Worm (Caenorhabditis elegans): ENCODE data around the gene F20H11.1.

The F20H11.1 gene

DNA sequence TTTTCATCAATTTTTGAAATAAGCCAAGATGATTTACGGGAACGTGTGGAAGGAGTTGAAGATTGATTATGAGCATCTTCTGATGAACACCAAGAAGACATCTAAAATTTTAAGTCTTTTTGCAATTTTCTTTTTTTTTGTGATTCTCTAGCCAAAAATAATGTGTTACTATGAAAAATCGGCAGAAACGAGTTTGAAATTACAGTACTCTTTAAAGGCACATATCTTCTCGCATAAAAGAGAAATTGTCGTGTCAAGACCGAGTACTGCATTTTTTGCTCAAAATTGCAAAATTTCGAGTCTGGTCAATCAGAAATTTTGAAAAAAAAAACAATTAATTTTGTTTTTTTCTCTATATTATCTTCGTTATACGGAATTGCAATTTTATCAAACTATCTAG, at the start of gene F20H11.1:
Gene F20H11.1 (minus strand): TSS at position 101 of the 400 bp plus-strand sequence.
- TF ChIP-seq F33H1.4 (GFP tag; IDR thresholded peaks at IDR 0.05) (no peak), atf-7 (tag; optimal IDR thresholded peaks at IDR 0.05) (peak; percentile 25), egl-44 (GFP tag; IDR thresholded peaks at IDR 0.05) (no peak), madf-3 (GFP tag; IDR thresholded peaks at IDR 0.05) (no peak), Y53F4B.3 (GFP tag; IDR thresholded peaks at IDR 0.05) (no peak), ceh-58 (GFP tag; IDR thresholded peaks at IDR 0.05) (no peak)

DNA sequence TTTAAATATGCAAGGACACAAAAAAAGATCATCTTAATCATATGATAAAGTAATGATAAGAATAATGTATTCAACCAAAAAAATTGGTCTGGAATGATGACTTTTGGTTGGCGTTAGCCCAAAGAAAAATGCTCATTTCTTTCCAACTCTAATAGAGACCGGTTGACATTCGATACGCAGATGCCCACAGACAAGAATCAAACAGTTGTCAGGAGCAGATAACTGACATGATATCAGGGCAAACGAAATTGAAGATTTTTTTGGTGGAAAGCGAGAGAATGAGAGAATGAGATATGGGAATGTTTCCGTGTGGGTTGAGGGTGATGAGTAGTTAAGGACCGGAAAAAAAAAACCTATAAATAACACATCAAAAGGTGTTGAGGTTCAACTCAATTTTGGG, 47.1 kb upstream of the F20H11.1 start:
- TF ChIP-seq K12H6.12 (tag; optimal IDR thresholded peaks at IDR 0.05) (no peak), egl-18 (GFP tag; IDR thresholded peaks at IDR 0.05) (no peak), sea-2 (GFP tag; IDR thresholded peaks at IDR 0.05) (no peak), ceh-40 (GFP tag; IDR thresholded peaks at IDR 0.05) (no peak)

DNA sequence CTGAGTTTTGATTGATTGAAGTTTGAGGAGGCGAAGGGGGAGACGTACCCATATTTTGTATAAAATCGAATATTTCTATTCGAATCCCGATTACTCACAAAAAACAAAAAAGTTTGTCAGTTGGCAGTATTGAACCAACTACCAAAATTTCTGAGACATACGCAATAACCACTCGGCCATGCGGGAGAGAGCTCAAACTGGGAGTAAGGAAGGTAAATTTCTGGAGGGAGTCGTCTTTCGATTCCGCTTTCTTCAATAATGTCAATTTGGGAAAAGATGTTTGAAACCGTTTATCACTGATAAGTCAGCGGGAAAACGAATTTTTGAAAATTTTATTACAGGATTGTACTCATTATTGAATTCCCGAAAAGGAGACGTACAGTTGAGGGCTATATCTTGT, 36.8 kb upstream of the F20H11.1 start:
- TF ChIP-seq cebp-2 (GFP tag; IDR thresholded peaks at IDR 0.05) (0 out of 2 replicates have a peak, but pooled peaks have one; percentile 69), dox-1 (GFP tag; IDR thresholded peaks at IDR 0.05) (0 out of 2 replicates have a peak, but pooled peaks have one; percentile 19), lin-26 (GFP tag; IDR thresholded peaks at IDR 0.05) (peak; percentile 65; the same call in 1 of the 2 replicates), madf-6 (GFP tag; IDR thresholded peaks at IDR 0.05) (peak; percentile 37), ztf-25 (GFP tag; IDR thresholded peaks at IDR 0.05) (0 out of 2 replicates have a peak, but pooled peaks have one; percentile 14), ceh-100 (GFP tag; IDR thresholded peaks at IDR 0.05) (0 out of 2 replicates have a peak, but pooled peaks have one; percentile 17), hmg-1.2 (GFP tag; IDR thresholded peaks at IDR 0.05) (peak; percentile 20; the same call in 1 of the 2 replicates), mcd-1 (GFP tag; IDR thresholded peaks at IDR 0.05) (peak; percentile 32; the same call in 1 of the 2 replicates)

DNA sequence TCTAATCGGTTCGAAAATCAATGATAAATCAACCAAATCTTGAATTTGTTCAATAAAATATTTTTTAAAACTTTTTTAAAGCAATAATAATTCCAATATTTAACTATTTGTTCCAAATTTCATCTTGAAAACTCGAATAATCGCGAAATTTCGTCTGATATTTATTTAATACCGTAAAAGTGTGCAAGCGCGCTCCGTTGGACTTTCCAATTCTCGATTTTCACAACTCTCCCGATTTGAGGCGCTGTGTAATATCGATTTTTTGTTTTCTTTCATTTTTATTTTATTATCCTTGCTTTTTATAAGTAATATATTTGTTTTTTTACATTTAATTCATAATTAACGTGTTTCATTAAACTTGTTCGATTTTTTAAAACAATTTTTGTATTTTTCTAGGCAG, 35.9 kb upstream of the F20H11.1 start:
- peak; percentile 51; the same call in 1 of the 2 replicates for TF ChIP-seq mcd-1 (GFP tag; IDR thresholded peaks at IDR 0.05)

DNA sequence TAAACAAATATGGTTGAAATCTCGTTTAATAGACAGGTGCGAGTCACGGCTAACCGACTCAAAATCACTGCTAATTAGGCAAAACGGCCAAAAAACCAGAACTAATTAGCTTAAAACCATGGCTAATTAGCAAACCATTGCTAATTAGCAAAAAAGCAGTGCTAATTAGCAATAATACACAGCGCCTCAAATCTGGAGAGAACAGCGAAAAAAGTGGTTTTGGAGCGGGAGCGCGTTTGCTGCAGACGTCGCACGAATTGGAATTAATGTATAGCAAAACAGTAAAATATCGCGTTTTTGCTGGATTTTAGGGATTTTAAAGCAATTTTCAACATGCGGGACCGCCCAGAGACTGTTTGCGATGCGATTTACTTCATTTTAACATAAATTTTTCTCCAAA, 34.3 kb upstream of the F20H11.1 start:
- TF ChIP-seq dox-1 (GFP tag; IDR thresholded peaks at IDR 0.05) (peak; percentile 60), ztf-28 (GFP tag; IDR thresholded peaks at IDR 0.05) (0 out of 2 replicates have a peak, but pooled peaks have one; percentile 34), rcor-1 (GFP tag; IDR thresholded peaks at IDR 0.05) (0 out of 2 replicates have a peak, but pooled peaks have one; percentile 12), ceh-100 (GFP tag; IDR thresholded peaks at IDR 0.05) (peak; percentile 81), D2030.7 (GFP tag; IDR thresholded peaks at IDR 0.05) (peak; percentile 59), ztf-25 (GFP tag; IDR thresholded peaks at IDR 0.05) (peak; percentile 61; the same call in 1 of the 2 replicates), attf-3 (GFP tag; conservative IDR thresholded peaks at IDR 0.05) (0 out of 2 replicates have a peak, but pooled peaks have one; percentile 15), mcd-1 (GFP tag; IDR thresholded peaks at IDR 0.05) (0 out of 2 replicates have a peak, but pooled peaks have one; percentile 20), madf-8 (GFP tag; conservative IDR thresholded peaks at IDR 0.05) (0 out of 2 replicates have a peak, but pooled peaks have one; percentile 11), xnd-1 (tag; optimal IDR thresholded peaks at IDR 0.05) (peak; percentile 25)

DNA sequence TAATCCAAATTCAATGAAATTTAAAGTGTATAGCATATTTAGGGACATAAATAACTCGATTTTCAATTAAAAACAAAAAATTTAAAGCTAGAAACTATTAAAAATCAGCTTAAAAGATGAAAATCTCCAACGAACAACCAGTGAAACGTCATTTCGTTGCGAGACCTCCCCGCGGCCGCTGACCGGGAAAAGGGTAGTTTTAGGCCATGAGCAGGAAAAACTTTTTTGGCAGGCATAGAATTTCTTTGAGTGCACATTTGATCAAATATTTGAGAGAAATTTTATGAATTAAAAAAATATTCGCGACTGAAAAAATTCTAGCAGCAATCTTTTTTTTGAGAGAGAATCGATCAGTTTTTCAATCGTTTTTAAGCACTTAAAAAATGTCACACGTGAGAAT, 33.3 kb upstream of the F20H11.1 start:
- 0 out of 2 replicates have a peak, but pooled peaks have one; percentile 28 for TF ChIP-seq ceh-91 (GFP tag; IDR thresholded peaks at IDR 0.05)
- TF ChIP-seq nhr-80 (tag; optimal IDR thresholded peaks at IDR 0.05), result peak; percentile 39
- TF ChIP-seq ceh-100 (GFP tag; IDR thresholded peaks at IDR 0.05), result peak; percentile 34; the same call in 1 of the 2 replicates
- no peak for TF ChIP-seq akir-1 (GFP tag; optimal IDR thresholded peaks at IDR 0.05)
- TF ChIP-seq ZK185.1 (tag; optimal IDR thresholded peaks at IDR 0.05; ENCODE audit: poor library complexity, severe bottlenecking), result no peak
- TF ChIP-seq repo-1 (tag; optimal IDR thresholded peaks at IDR 0.05), result no peak
- TF ChIP-seq pbrm-1 (GFP tag; IDR thresholded peaks at IDR 0.05), result no peak
- peak; percentile 40; the same call in 1 of the 2 replicates for TF ChIP-seq D2030.7 (GFP tag; IDR thresholded peaks at IDR 0.05)
- TF ChIP-seq chd-7 (tag; optimal IDR thresholded peaks at IDR 0.05), result no peak
- TF ChIP-seq ztf-18 (tag; optimal IDR thresholded peaks at IDR 0.05), result peak; percentile 12
- TF ChIP-seq snpc-3.4 (tag; optimal IDR thresholded peaks at IDR 0.05), result peak; percentile 68
- peak; percentile 42 for TF ChIP-seq F23B12.7 (tag; optimal IDR thresholded peaks at IDR 0.05; ENCODE audit: insufficient read depth)
- peak; percentile 10 for TF ChIP-seq tbp1 (GFP tag; optimal IDR thresholded peaks at IDR 0.05)
- TF ChIP-seq pha-4 (tag; optimal IDR thresholded peaks at IDR 0.05), result no peak
- TF ChIP-seq xnd-1 (tag; optimal IDR thresholded peaks at IDR 0.05), result peak; percentile 59
- no peak for TF ChIP-seq ccch-3 (GFP tag; optimal IDR thresholded peaks at IDR 0.05)
- peak; percentile 83 for TF ChIP-seq madf-8 (GFP tag; conservative IDR thresholded peaks at IDR 0.05)
- TF ChIP-seq dox-1 (GFP tag; IDR thresholded peaks at IDR 0.05), result peak; percentile 81
- TF ChIP-seq ztf-28 (GFP tag; IDR thresholded peaks at IDR 0.05), result 0 out of 2 replicates have a peak, but pooled peaks have one; percentile 61
- peak; percentile 72 for TF ChIP-seq attf-5 (GFP tag; optimal IDR thresholded peaks at IDR 0.05)
